Worm (Caenorhabditis elegans) whole organism, L4 larva: ENCODE data around the gene mec-17.

ENCODE experiments used
- F49E8.2 ChIP-seq: sonication (generic microtip); optimal IDR thresholded peaks from 2 replicates; lab custom pipeline; 2016; ENCODE audit warnings: missing compliant biosample characterization, mild to moderate bottlenecking, missing genetic modification characterization, borderline replicate concordance
- R02D3.7 ChIP-seq: fragments of 150-350 bp; sonication (generic microtip); optimal IDR thresholded peaks from 3 replicates; lab custom pipeline; 2014; ENCODE audit warnings: missing biosample characterization, missing genetic modification characterization
- Y48G9A.11 ChIP-seq: fragments of 200-800 bp; sonication (Bioruptor generic); IDR thresholded peaks from 2 replicates; pipeline ENCODE4 v1.3.6; 2022; ENCODE audit warnings: missing genetic modification reagents, missing genetic modification characterization, missing compliant biosample characterization
- Y5F2A.4 ChIP-seq: fragments of 200-800 bp; sonication (Bioruptor generic); optimal IDR thresholded peaks from 2 replicates; lab custom pipeline; 2018; ENCODE audit warnings: mild to moderate bottlenecking, missing genetic modification characterization, missing compliant biosample characterization
- aha-1 ChIP-seq: fragments of 150-350 bp; peaks from one replicate; lab custom pipeline; 2014; ENCODE audit warnings: missing biosample characterization, missing genetic modification characterization
- arid-1 ChIP-seq: fragments of 200-800 bp; sonication (Bioruptor generic); conservative IDR thresholded peaks from 2 replicates; pipeline ENCODE4 v1.3.6; 2022; ENCODE audit warnings: missing genetic modification reagents, missing genetic modification characterization, missing compliant biosample characterization
- attf-4 ChIP-seq: sonication (generic microtip); optimal IDR thresholded peaks from 3 replicates; lab custom pipeline; 2017; ENCODE audit warnings: missing biosample characterization, missing genetic modification characterization
- ceh-32 ChIP-seq: sonication (generic microtip); optimal IDR thresholded peaks from 2 replicates; lab custom pipeline; 2016; ENCODE audit warnings: mild to moderate bottlenecking, missing genetic modification characterization, missing compliant biosample characterization; ENCODE audit not compliant: poor library complexity
- daf-16 ChIP-seq, 3 experiments: sonication (generic microtip); optimal IDR thresholded peaks; 2 replicates each; lab custom pipeline; 2016 to 2017; ENCODE audit warnings: missing genetic modification characterization in 3 of 3, missing genetic modification reagents in 3 of 3, mild to moderate bottlenecking in 2 of 3, missing compliant biosample characterization in 2 of 3, missing biosample characterization in 1 of 3, moderate library complexity in 1 of 3
- daf-8 ChIP-seq: fragments of 200-800 bp; sonication (Bioruptor generic); IDR thresholded peaks from 2 replicates; pipeline ENCODE4 v1.3.6; 2022; ENCODE audit warnings: missing genetic modification characterization, missing compliant biosample characterization
- dve-1 ChIP-seq: sonication (generic microtip); optimal IDR thresholded peaks from 2 replicates; lab custom pipeline; 2017; ENCODE audit warnings: antibody characterized with exemption, mild to moderate bottlenecking, missing genetic modification characterization, missing compliant biosample characterization; ENCODE audit not compliant: insufficient read depth
- egl-43 ChIP-seq: fragments of 200-800 bp; sonication (Bioruptor generic); IDR thresholded peaks from 2 replicates; pipeline ENCODE4 v1.3.6; 2022; ENCODE audit warnings: missing genetic modification reagents, missing genetic modification characterization, missing compliant biosample characterization
- hlh-30 ChIP-seq: sonication (generic microtip); optimal IDR thresholded peaks from 2 replicates; lab custom pipeline; 2017; ENCODE audit warnings: antibody characterized with exemption, mild to moderate bottlenecking, missing genetic modification characterization, missing compliant biosample characterization; ENCODE audit not compliant: insufficient read depth
- lim-7 ChIP-seq: fragments of 200-800 bp; sonication (Bioruptor generic); IDR thresholded peaks from 2 replicates; pipeline ENCODE4 v1.3.6; 2022; ENCODE audit warnings: missing genetic modification characterization, missing compliant biosample characterization
- lin-29 ChIP-seq: fragments of 200-800 bp; sonication (Bioruptor generic); IDR thresholded peaks from 2 replicates; pipeline ENCODE4 v1.3.6; 2022; ENCODE audit warnings: missing genetic modification reagents, missing genetic modification characterization, missing compliant biosample characterization
- lin-38 ChIP-seq: fragments of 200-800 bp; sonication (Bioruptor generic); IDR thresholded peaks from 2 replicates; pipeline ENCODE4 v1.3.6; 2022; ENCODE audit warnings: missing genetic modification reagents, missing genetic modification characterization, missing compliant biosample characterization
- lsy-2 ChIP-seq, 2 experiments: fragments of 150-350 bp in 1 of 2; sonication (generic microtip) in 1 of 2; optimal IDR thresholded peaks; 2 replicates each; lab custom pipeline; 2014 to 2017; ENCODE audit warnings: missing biosample characterization in 2 of 2, missing genetic modification characterization in 2 of 2
- madf-5 ChIP-seq, 2 experiments: fragments of 200-800 bp; sonication (Bioruptor generic); IDR thresholded peaks; 2 replicates each; pipeline ENCODE4 v1.3.6; 2022; ENCODE audit warnings: missing compliant biosample characterization in 2 of 2, missing genetic modification characterization in 2 of 2
- mdt-29 ChIP-seq: fragments of 200-800 bp; sonication (Bioruptor generic); IDR thresholded peaks from 2 replicates; pipeline ENCODE4 v1.3.6; 2022; ENCODE audit warnings: missing genetic modification reagents, missing genetic modification characterization, missing compliant biosample characterization
- nhr-10 ChIP-seq: fragments of 150-350 bp; optimal IDR thresholded peaks from 2 replicates; lab custom pipeline; 2014; ENCODE audit warnings: missing biosample characterization, missing genetic modification characterization
- nhr-111 ChIP-seq: fragments of 200-800 bp; sonication (Bioruptor generic); optimal IDR thresholded peaks from 2 replicates; lab custom pipeline; 2018; ENCODE audit warnings: mild to moderate bottlenecking, missing genetic modification characterization, missing compliant biosample characterization
- nhr-25 ChIP-seq: sonication (generic microtip); optimal IDR thresholded peaks from 2 replicates; lab custom pipeline; 2017; ENCODE audit warnings: missing genetic modification characterization, mild to moderate bottlenecking, missing compliant biosample characterization, antibody characterized with exemption, moderate library complexity, borderline replicate concordance; ENCODE audit not compliant: insufficient read depth
- nhr-76 ChIP-seq: fragments of 150-350 bp; optimal IDR thresholded peaks from 2 replicates; lab custom pipeline; 2014; ENCODE audit warnings: missing biosample characterization, missing genetic modification characterization
- nhr-77 ChIP-seq: fragments of 150-350 bp; optimal IDR thresholded peaks from 2 replicates; lab custom pipeline; 2014; ENCODE audit warnings: missing biosample characterization, missing genetic modification characterization
- php-3 ChIP-seq: fragments of 200-800 bp; sonication (Bioruptor generic); IDR thresholded peaks from 2 replicates; pipeline ENCODE4 v1.3.6; 2022; ENCODE audit warnings: missing genetic modification reagents, missing genetic modification characterization, missing compliant biosample characterization
- set-16 ChIP-seq: fragments of 200-800 bp; sonication (Bioruptor generic); IDR thresholded peaks from 2 replicates; pipeline ENCODE4 v1.3.6; 2022; ENCODE audit warnings: missing genetic modification reagents, missing genetic modification characterization, missing compliant biosample characterization
- unc-130 ChIP-seq: sonication (generic microtip); optimal IDR thresholded peaks from 2 replicates; lab custom pipeline; 2016; ENCODE audit warnings: missing genetic modification reagents, missing genetic modification characterization, missing compliant biosample characterization
- unc-62 ChIP-seq, 3 experiments: fragments of 150-350 bp in 1 of 3; sonication (generic microtip); optimal IDR thresholded peaks in 2 of 3; peaks in 1 of 3; 1 replicate in 1 of 3; 2 replicates in 2 of 3; lab custom pipeline; 2014 to 2017; ENCODE audit warnings: missing biosample characterization in 3 of 3, missing genetic modification characterization in 3 of 3, missing genetic modification reagents in 3 of 3, missing genotype in 1 of 3
- zag-1 ChIP-seq: fragments of 150-350 bp; optimal IDR thresholded peaks from 2 replicates; lab custom pipeline; 2014; ENCODE audit warnings: missing biosample characterization, missing genetic modification characterization
- ztf-7 ChIP-seq: fragments of 150-350 bp; optimal IDR thresholded peaks from 2 replicates; lab custom pipeline; 2014; ENCODE audit warnings: missing biosample characterization, missing genetic modification characterization

The mec-17 gene

ce11 chrIV:7958092-7958491 is 28.9 kb downstream of the mec-17 start:
- TF ChIP-seq madf-5 (GFP tag; IDR thresholded peaks at IDR 0.05; lab: Robert Waterston, UW): no peak
- peak; percentile 67 for TF ChIP-seq Y48G9A.11 (GFP tag; lab: Robert Waterston, UW)
- no peak for TF ChIP-seq nhr-25 (tag; lab: Kevin White, UChicago)
- no peak for TF ChIP-seq lim-7
- no peak for TF ChIP-seq nhr-77 (tag; lab: Kevin White, UChicago)
- TF ChIP-seq lin-38 (GFP tag; lab: Robert Waterston, UW): peak; percentile 30; the same call in 1 of the 2 replicates
- TF ChIP-seq arid-1: no peak
- TF ChIP-seq lsy-2 (tag; optimal IDR thresholded peaks at IDR 0.05; lab: Kevin White, UChicago): peak in 1 of 2 experiments; percentile 26
- no peak for TF ChIP-seq mdt-29 (GFP tag; lab: Robert Waterston, UW)
- no peak for TF ChIP-seq zag-1 (tag; lab: Kevin White, UChicago)
- TF ChIP-seq daf-8 (GFP tag; lab: Robert Waterston, UW): no peak
- peak; percentile 34 for TF ChIP-seq F49E8.2 (tag; lab: Kevin White, UChicago)
- no peak for TF ChIP-seq daf-16 (GFP tag; optimal IDR thresholded peaks at IDR 0.05; lab: Kevin White, UChicago)
- TF ChIP-seq daf-16 (tag; optimal IDR thresholded peaks at IDR 0.05; lab: Kevin White, UChicago): no peak
- TF ChIP-seq nhr-10: no peak
- TF ChIP-seq nhr-76: no peak
- TF ChIP-seq lin-29: no peak
- TF ChIP-seq unc-130 (GFP tag; lab: Kevin White, UChicago): peak; percentile 75
- TF ChIP-seq hlh-30 (tag; lab: Kevin White, UChicago): no peak

- no peak for TF ChIP-seq R02D3.7 (tag; lab: Kevin White, UChicago)
- no peak for TF ChIP-seq Y5F2A.4
- TF ChIP-seq ceh-32 (tag; lab: Kevin White, UChicago): no peak
- no peak for TF ChIP-seq aha-1 (tag; lab: Kevin White, UChicago)
- 0 out of 2 replicates have a peak, but pooled peaks have one; percentile 27 for TF ChIP-seq egl-43 (GFP tag; lab: Robert Waterston, UW)
- peak in 1 of 2 experiments; percentile 45 for TF ChIP-seq unc-62 (GFP tag; optimal IDR thresholded peaks at IDR 0.05 in 1 of 2; lab: Kevin White, UChicago)
- no peak for TF ChIP-seq unc-62 (tag; optimal IDR thresholded peaks at IDR 0.05; lab: Kevin White, UChicago)
- TF ChIP-seq set-16 (GFP tag; lab: Robert Waterston, UW): 0 out of 2 replicates have a peak, but pooled peaks have one; percentile 14
- TF ChIP-seq unc-130 (GFP tag; lab: Kevin White, UChicago): no peak
- no peak for TF ChIP-seq lim-7
Observed at ce11 chrIV:7957504-7957903, 29.5 kb downstream of the mec-17 start, which contains the start of gene frpr-10. frpr-10 (plus strand) TSS chrIV:7957804.

- TF ChIP-seq attf-4 (tag; lab: Kevin White, UChicago) (no peak), madf-5 (GFP tag; IDR thresholded peaks at IDR 0.05; lab: Robert Waterston, UW) (no peak), unc-130 (GFP tag; lab: Kevin White, UChicago) (no peak), daf-16 (GFP tag; optimal IDR thresholded peaks at IDR 0.05; lab: Kevin White, UChicago) (no peak), daf-16 (tag; optimal IDR thresholded peaks at IDR 0.05; lab: Kevin White, UChicago) (peak; percentile 61), nhr-111 (no peak), dve-1 (peak; percentile 43), php-3 (GFP tag; lab: Robert Waterston, UW) (peak; percentile 74), Y48G9A.11 (GFP tag; lab: Robert Waterston, UW) (no peak), lin-29 (no peak)
Observed at ce11 chrIV:7956643-7957317, 30.2 kb downstream of the mec-17 start, which contains the start of gene csr-1. csr-1 (plus strand) TSS chrIV:7957267.

- no peak for TF ChIP-seq dve-1
- peak; percentile 57 for TF ChIP-seq aha-1 (tag; lab: Kevin White, UChicago)
Observed at ce11 chrIV:7955849-7956248, 31.1 kb downstream of the mec-17 start, which contains the start of gene ceh-19. ceh-19 (minus strand) TSS chrIV:7955949.

- TF ChIP-seq unc-62 (GFP tag; optimal IDR thresholded peaks at IDR 0.05 in 1 of 2; lab: Kevin White, UChicago) (peak in 1 of 2 experiments; percentile 80), unc-62 (tag; optimal IDR thresholded peaks at IDR 0.05; lab: Kevin White, UChicago) (no peak), ztf-7 (tag; lab: Kevin White, UChicago) (no peak)
Observed at ce11 chrIV:7954006-7954405, 33.0 kb downstream of the mec-17 start.
